ENCODE assay signal across 1 fruit fly cellular context in the genomic region with DNA sequence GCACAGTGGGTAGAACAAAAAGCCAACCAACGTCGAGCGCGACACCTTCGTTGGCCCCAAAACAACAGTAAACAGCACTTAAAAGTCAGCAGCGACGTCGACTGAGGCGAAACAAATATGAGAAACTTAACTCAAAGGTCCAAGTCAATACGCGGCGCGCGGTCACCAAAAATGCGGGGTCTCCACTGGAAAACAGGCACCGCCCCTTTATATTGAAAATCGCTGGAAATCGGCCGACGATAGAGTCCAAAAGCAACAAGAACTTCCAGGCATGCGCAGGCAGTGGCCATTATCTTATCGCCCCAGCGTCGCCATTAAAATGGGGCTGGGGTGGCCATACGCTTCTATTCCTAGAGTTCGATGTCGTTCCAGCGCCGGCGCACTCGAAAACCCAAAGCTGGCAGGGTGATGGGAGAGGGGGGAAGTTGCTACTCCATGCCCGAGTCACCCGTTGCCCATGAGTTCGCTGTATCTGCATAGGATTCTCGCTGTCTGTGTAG.
A peak's percentile ranks its signal among the peaks of the same experiment; 100 is the strongest.
TF ChIP-seq lines count a peak whose summit lies in the region.

Gene Lim3 (minus strand): TSS at position 51 of the 500 bp plus-strand sequence.

TF ChIP-seq in whole organism, embryonic, 481 proteins besides CTCF, POLR2A, EP300 and RAD21 (continued from another document):
- 0 out of 3 replicates have a peak, but pooled peaks have one; percentile 41 for TF ChIP-seq CG2199 (GFP tag; IDR thresholded peaks at IDR 0.05; lab: Robert Waterston, UW)
- TF ChIP-seq CG17186 (GFP tag; optimal IDR thresholded peaks at IDR 0.05; lab: Kevin White, UChicago), result no peak
- TF ChIP-seq CG2116 (GFP tag; optimal IDR thresholded peaks at IDR 0.05; lab: Kevin White, UChicago), result no peak
- TF ChIP-seq Nf-YB (GFP tag; optimal IDR thresholded peaks at IDR 0.05; lab: Kevin White, UChicago), result peak; percentile 84
- no peak for TF ChIP-seq CG9215 (GFP tag; IDR thresholded peaks at IDR 0.05; lab: Robert Waterston, UW)
- TF ChIP-seq Gsc (GFP tag; IDR thresholded peaks at IDR 0.05; lab: Robert Waterston, UW), result no peak
- TF ChIP-seq CG13123 (GFP tag; optimal IDR thresholded peaks at IDR 0.05; lab: Kevin White, UChicago), result no peak
- peak; percentile 95 for TF ChIP-seq crol (GFP tag; IDR thresholded peaks at IDR 0.05; lab: Robert Waterston, UW)
- TF ChIP-seq CG32772 (GFP tag; IDR thresholded peaks at IDR 0.05; lab: Robert Waterston, UW), result 0 out of 2 replicates have a peak, but pooled peaks have one; percentile 19
- TF ChIP-seq ewg (GFP tag; optimal IDR thresholded peaks at IDR 0.05; lab: Kevin White, UChicago), result peak; percentile 97
- TF ChIP-seq toy (GFP tag; IDR thresholded peaks at IDR 0.05; lab: Robert Waterston, UW), result no peak
- peak; percentile 12 for TF ChIP-seq grn (GFP tag; optimal IDR thresholded peaks at IDR 0.05; lab: Kevin White, UChicago)
- TF ChIP-seq BtbVII (GFP tag; optimal IDR thresholded peaks at IDR 0.05; lab: Kevin White, UChicago), result no peak
- peak; percentile 66 for TF ChIP-seq CG13894 (tag; optimal IDR thresholded peaks at IDR 0.05; lab: Kevin White, UChicago)
- no peak for TF ChIP-seq CG8281 (tag; optimal IDR thresholded peaks at IDR 0.05; lab: Kevin White, UChicago)
- 0 out of 3 replicates have a peak, but pooled peaks have one; percentile 34 for TF ChIP-seq vnd (GFP tag; IDR thresholded peaks at IDR 0.05; lab: Robert Waterston, UW; ENCODE audit: partially characterized antibody)
- peak; percentile 17 for TF ChIP-seq phol (tag; optimal IDR thresholded peaks at IDR 0.05; lab: Kevin White, UChicago)
- TF ChIP-seq Lim3 (GFP tag; IDR thresholded peaks at IDR 0.05; lab: Robert Waterston, UW), result 0 out of 2 replicates have a peak, but pooled peaks have one; percentile 14
- TF ChIP-seq zen2 (GFP tag; IDR thresholded peaks at IDR 0.05; lab: Robert Waterston, UW; ENCODE audit: partially characterized antibody), result peak; percentile 32; the same call in 1 of the 3 replicates
- 0 out of 3 replicates have a peak, but pooled peaks have one; percentile 5 for TF ChIP-seq CG6791 (GFP tag; IDR thresholded peaks at IDR 0.05; lab: Robert Waterston, UW; ENCODE audit: partially characterized antibody)
- TF ChIP-seq GATAe (GFP tag; conservative IDR thresholded peaks at IDR 0.05; lab: Robert Waterston, UW), result peak; percentile 86
- peak; percentile 11; the same call in 1 of the 2 replicates for TF ChIP-seq onecut (GFP tag; IDR thresholded peaks at IDR 0.05; lab: Robert Waterston, UW)
- no peak for TF ChIP-seq pan (optimal IDR thresholded peaks at IDR 0.05; lab: Kevin White, UChicago)
- peak in 1 of 2 experiments; percentile 9 for TF ChIP-seq pan (GFP tag; optimal IDR thresholded peaks at IDR 0.05 in 1 of 2, IDR thresholded peaks at IDR 0.05 in 1 of 2)
- TF ChIP-seq Bgb (GFP tag; IDR thresholded peaks at IDR 0.05; lab: Robert Waterston, UW; ENCODE audit: partially characterized antibody), result peak; percentile 25; the same call in 1 of the 2 replicates
- 0 out of 2 replicates have a peak, but pooled peaks have one; percentile 14 for TF ChIP-seq CG32532 (GFP tag; IDR thresholded peaks at IDR 0.05; lab: Robert Waterston, UW)
- TF ChIP-seq exex (tag; optimal IDR thresholded peaks at IDR 0.05; lab: Kevin White, UChicago), result peak; percentile 26
- no peak for TF ChIP-seq CG10462 (GFP tag; optimal IDR thresholded peaks at IDR 0.05; lab: Kevin White, UChicago)
- peak; percentile 99 for TF ChIP-seq CG6254 (GFP tag; optimal IDR thresholded peaks at IDR 0.05; lab: Kevin White, UChicago)
- TF ChIP-seq abd-A (tag; optimal IDR thresholded peaks at IDR 0.05; lab: Kevin White, UChicago), result peak; percentile 67
- no peak for TF ChIP-seq kay (GFP tag; optimal IDR thresholded peaks at IDR 0.05; lab: Kevin White, UChicago)
- no peak for TF ChIP-seq jigr1 (GFP tag; IDR thresholded peaks at IDR 0.05; lab: Robert Waterston, UW)
- no peak for TF ChIP-seq chif (GFP tag; optimal IDR thresholded peaks at IDR 0.05; lab: Kevin White, UChicago)
- no peak for TF ChIP-seq CG2202 (tag; optimal IDR thresholded peaks at IDR 0.05; lab: Kevin White, UChicago)
- TF ChIP-seq chinmo (GFP tag; IDR thresholded peaks at IDR 0.05; lab: Robert Waterston, UW; ENCODE audit: partially characterized antibody), result 0 out of 4 replicates have a peak, but pooled peaks have one; percentile 66
- peak; percentile 17; the same call in 1 of the 2 replicates for TF ChIP-seq CG9932 (GFP tag; IDR thresholded peaks at IDR 0.05; lab: Robert Waterston, UW)
- TF ChIP-seq lab (GFP tag; optimal IDR thresholded peaks at IDR 0.05; lab: Kevin White, UChicago), result peak; percentile 34
- peak; percentile 66; the same call in 1 of the 3 replicates for TF ChIP-seq ci (GFP tag; IDR thresholded peaks at IDR 0.05; lab: Robert Waterston, UW)
- no peak for TF ChIP-seq Kr (GFP tag; optimal IDR thresholded peaks at IDR 0.05; lab: Kevin White, UChicago)
- peak; percentile 88 for TF ChIP-seq Hey (tag; optimal IDR thresholded peaks at IDR 0.05; lab: Kevin White, UChicago)
TF ChIP-seq in whole organism, embryonic: peak in this region for 35.
